Worm (Caenorhabditis elegans): ENCODE results near the gene R10D12.6.

R10D12.6 gene

ce11 chrV:13961927-13962419, 12.9 kb downstream of the R10D12.6 start, which contains the start of the genes algn-13 and R10D12.13 (continued):
- no peak for TF ChIP-seq pax-1 (tag; optimal IDR thresholded peaks at IDR 0.05)
- TF ChIP-seq ceh-34 (tag; optimal IDR thresholded peaks at IDR 0.05): peak; percentile 80
- peak; percentile 56 for TF ChIP-seq Y22D7AL.16 (tag; optimal IDR thresholded peaks at IDR 0.05)
- peak; percentile 77 for TF ChIP-seq fkh-6 (tag; optimal IDR thresholded peaks at IDR 0.05)
- no peak for TF ChIP-seq nhr-11 (tag; optimal IDR thresholded peaks at IDR 0.05)
- TF ChIP-seq ceh-30 (tag; optimal IDR thresholded peaks at IDR 0.05): no peak
- TF ChIP-seq hlh-8 (tag; optimal IDR thresholded peaks at IDR 0.05): peak; percentile 82
- peak; percentile 90 for TF ChIP-seq ceh-14 (tag; optimal IDR thresholded peaks at IDR 0.05)
- TF ChIP-seq ceh-48 (tag; optimal IDR thresholded peaks at IDR 0.05): peak; percentile 5
- TF ChIP-seq pat-9 (tag; optimal IDR thresholded peaks at IDR 0.05): peak; percentile 84
- peak; percentile 81 for TF ChIP-seq hlh-6 (tag; optimal IDR thresholded peaks at IDR 0.05)
- TF ChIP-seq che-1 (tag; optimal IDR thresholded peaks at IDR 0.05): peak; percentile 78
- peak; percentile 75 for TF ChIP-seq K02D7.2 (tag; optimal IDR thresholded peaks at IDR 0.05)
- no peak for TF ChIP-seq pha-4 (tag; optimal IDR thresholded peaks at IDR 0.05)
- TF ChIP-seq syd-9 (tag; optimal IDR thresholded peaks at IDR 0.05): peak; percentile 56
- peak; percentile 25; the same call in 1 of the 2 replicates for TF ChIP-seq sox-2 (GFP tag; IDR thresholded peaks at IDR 0.05)
- TF ChIP-seq pqm-1 (tag; optimal IDR thresholded peaks at IDR 0.05): no peak
- TF ChIP-seq nhr-232 (tag; optimal IDR thresholded peaks at IDR 0.05): peak; percentile 71
- no peak for TF ChIP-seq ama-1 (optimal IDR thresholded peaks at IDR 0.05)
- peak; percentile 78 for TF ChIP-seq nfya-1 (tag; optimal IDR thresholded peaks at IDR 0.05)
- no peak for TF ChIP-seq ceh-22 (tag; optimal IDR thresholded peaks at IDR 0.05)
- TF ChIP-seq C08G9.2 (tag; optimal IDR thresholded peaks at IDR 0.05): peak; percentile 73
- TF ChIP-seq F13H6.1 (tag; optimal IDR thresholded peaks at IDR 0.05): peak; percentile 80
- TF ChIP-seq sox-4 (tag; optimal IDR thresholded peaks at IDR 0.05): peak; percentile 79
- peak; percentile 45 for TF ChIP-seq ceh-18 (tag; optimal IDR thresholded peaks at IDR 0.05)
- TF ChIP-seq unc-3 (GFP tag; conservative IDR thresholded peaks at IDR 0.05): peak; percentile 65; the same call in 1 of the 2 replicates
- peak; percentile 80 for TF ChIP-seq unc-3 (tag; optimal IDR thresholded peaks at IDR 0.05)
- no peak for TF ChIP-seq dve-1 (tag; optimal IDR thresholded peaks at IDR 0.05)
- peak; percentile 76 for TF ChIP-seq fax-1 (tag; optimal IDR thresholded peaks at IDR 0.05)
- peak; percentile 53 for TF ChIP-seq hlh-15 (tag; optimal IDR thresholded peaks at IDR 0.05)
- peak; percentile 60 for TF ChIP-seq npax-4 (tag; optimal IDR thresholded peaks at IDR 0.05)
- peak; percentile 58 for TF ChIP-seq eyg-1 (tag; optimal IDR thresholded peaks at IDR 0.05)
- no peak for TF ChIP-seq ceh-9 (tag; optimal IDR thresholded peaks at IDR 0.05)
- TF ChIP-seq pros-1 (tag; optimal IDR thresholded peaks at IDR 0.05): no peak
- peak; percentile 84 for TF ChIP-seq ceh-2 (tag; optimal IDR thresholded peaks at IDR 0.05)
- peak; percentile 79 for TF ChIP-seq pha-2 (tag; optimal IDR thresholded peaks at IDR 0.05)
- TF ChIP-seq tbx-2 (tag; optimal IDR thresholded peaks at IDR 0.05): peak; percentile 90
- TF ChIP-seq zip-5 (tag; optimal IDR thresholded peaks at IDR 0.05): peak; percentile 67
- peak; percentile 58 for TF ChIP-seq ceh-24 (tag; optimal IDR thresholded peaks at IDR 0.05)
- peak; percentile 77 for TF ChIP-seq K09A11.1 (tag; optimal IDR thresholded peaks at IDR 0.05; ENCODE audit: insufficient read depth)
- TF ChIP-seq lin-11 (tag; optimal IDR thresholded peaks at IDR 0.05): peak; percentile 69
- TF ChIP-seq T23F11.4 (GFP tag; optimal IDR thresholded peaks at IDR 0.05): peak; percentile 69
- TF ChIP-seq unc-55 (GFP tag; optimal IDR thresholded peaks at IDR 0.05): no peak
- peak; percentile 31 for TF ChIP-seq tbx-7 (tag; optimal IDR thresholded peaks at IDR 0.05)
- TF ChIP-seq sdc-2 (tag; optimal IDR thresholded peaks at IDR 0.05): peak; percentile 69
- TF ChIP-seq hlh-13 (GFP tag; optimal IDR thresholded peaks at IDR 0.05): peak; percentile 66
- TF ChIP-seq unc-86 (tag; optimal IDR thresholded peaks at IDR 0.05): peak; percentile 64

Data from whole organism, late embryonic.